Fruit fly (Drosophila melanogaster): ENCODE data around the gene FipoQ.

The FipoQ gene

DNA sequence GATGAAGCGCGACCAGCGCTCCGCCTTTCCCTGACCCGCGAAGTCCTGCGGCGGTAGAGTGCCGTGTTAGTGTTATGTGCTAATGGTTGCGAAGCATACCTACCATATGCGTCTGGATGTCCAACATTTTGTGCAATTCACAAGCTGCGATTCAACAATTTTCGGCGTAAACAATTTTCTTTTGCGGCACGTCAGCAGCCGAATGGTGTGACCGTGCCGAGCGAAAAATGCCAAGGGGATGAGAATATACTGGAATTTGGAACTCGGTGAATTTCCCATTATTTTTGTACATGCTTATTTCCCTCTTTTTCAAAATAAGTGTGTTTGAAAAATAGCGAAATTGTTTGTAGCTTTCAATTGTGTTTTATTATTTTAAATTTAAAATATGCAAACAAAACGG is 3.7 kb upstream of the FipoQ start, which contains the start of gene Spase12:
TSS of gene Spase12 (minus strand) at position 239 of the 400 bp plus-strand sequence.
- TF ChIP-seq ss (GFP tag; optimal IDR thresholded peaks at IDR 0.05) (no peak), CG9139 (GFP tag; optimal IDR thresholded peaks at IDR 0.05) (no peak), lz (GFP tag; optimal IDR thresholded peaks at IDR 0.05) (no peak), Hr38 (GFP tag; optimal IDR thresholded peaks at IDR 0.05) (no peak), Eip78C (GFP tag) (no peak), salr (GFP tag; optimal IDR thresholded peaks at IDR 0.05) (no peak), net (GFP tag; optimal IDR thresholded peaks at IDR 0.05) (no peak), pdm3 (GFP tag; optimal IDR thresholded peaks at IDR 0.05) (no peak), CG16779 (tag; optimal IDR thresholded peaks at IDR 0.05) (no peak), dac (GFP tag; optimal IDR thresholded peaks at IDR 0.05) (no peak), CG31627 (GFP tag; optimal IDR thresholded peaks at IDR 0.05) (no peak), topi (GFP tag; optimal IDR thresholded peaks at IDR 0.05) (no peak), CG7368 (GFP tag; optimal IDR thresholded peaks at IDR 0.05) (no peak), vri (GFP tag; optimal IDR thresholded peaks at IDR 0.05) (no peak), achi (GFP tag; optimal IDR thresholded peaks at IDR 0.05) (no peak), Hr39 (GFP tag; optimal IDR thresholded peaks at IDR 0.05) (no peak), Eip75B (GFP tag; optimal IDR thresholded peaks at IDR 0.05) (no peak), CG4318 (GFP tag; optimal IDR thresholded peaks at IDR 0.05) (no peak)

DNA sequence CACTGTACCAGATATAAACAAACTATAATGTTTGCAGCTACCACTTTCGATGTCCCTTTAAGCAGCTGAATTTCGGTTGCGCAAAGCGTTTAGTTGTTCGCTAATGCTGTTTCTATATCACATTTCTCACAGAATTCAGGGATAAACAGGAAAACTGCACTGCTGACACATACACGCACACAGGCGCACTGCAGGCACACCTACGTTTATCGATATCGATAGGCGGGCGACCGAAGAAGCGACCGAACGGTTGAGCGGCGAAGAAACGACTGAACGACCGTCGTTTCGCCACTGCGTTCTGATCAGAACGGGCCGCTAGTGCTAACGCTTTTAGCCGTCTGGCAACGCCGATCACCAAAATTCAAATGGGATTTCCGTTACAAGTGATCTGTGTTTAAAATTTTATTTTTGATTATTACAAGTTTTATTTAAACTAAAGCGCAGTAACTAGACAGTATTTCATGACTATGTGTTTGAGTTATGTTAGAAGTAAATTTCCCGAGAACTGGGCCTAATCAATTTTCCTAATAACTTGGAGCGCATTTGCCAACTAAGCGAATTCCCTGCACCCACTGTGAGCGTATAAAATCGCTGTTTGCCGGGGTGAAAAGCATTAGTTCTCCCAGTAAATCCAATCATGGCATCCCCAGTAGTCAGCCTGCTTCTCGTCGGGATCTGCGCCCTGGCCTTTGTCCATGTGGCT is 1.2 kb upstream of the FipoQ start, which contains the start of the genes CG2310 and Diedel:
TSS of gene CG2310 (minus strand) at position 277 of the 703 bp plus-strand sequence.
TSS of gene Diedel (plus strand) at position 611 of the 703 bp plus-strand sequence.
- no peak for TF ChIP-seq Sox15 (GFP tag; optimal IDR thresholded peaks at IDR 0.05)
- no peak for TF ChIP-seq Eip93F (GFP tag; optimal IDR thresholded peaks at IDR 0.05)
- TF ChIP-seq CG15336 (GFP tag; IDR thresholded peaks at IDR 0.05): 0 out of 2 replicates have a peak, but pooled peaks have one; percentile 16
- no peak for TF ChIP-seq CG16779 (tag; optimal IDR thresholded peaks at IDR 0.05)
- TF ChIP-seq pdm3 (GFP tag; optimal IDR thresholded peaks at IDR 0.05): no peak
- peak; percentile 18 for TF ChIP-seq CG1621 (tag; optimal IDR thresholded peaks at IDR 0.05)
- no peak for TF ChIP-seq achi (GFP tag; optimal IDR thresholded peaks at IDR 0.05)
- TF ChIP-seq eg (GFP tag; IDR thresholded peaks at IDR 0.05): 0 out of 3 replicates have a peak, but pooled peaks have one; percentile 6
- peak; percentile 28 for TF ChIP-seq esn (GFP tag; optimal IDR thresholded peaks at IDR 0.05)
- TF ChIP-seq Hr39 (GFP tag; optimal IDR thresholded peaks at IDR 0.05): no peak
- TF ChIP-seq CG10669 (GFP tag; optimal IDR thresholded peaks at IDR 0.05): no peak
- TF ChIP-seq CG6163 (GFP tag; IDR thresholded peaks at IDR 0.05): 0 out of 3 replicates have a peak, but pooled peaks have one; percentile 19
- peak; percentile 72 for TF ChIP-seq svp (GFP tag)

DNA sequence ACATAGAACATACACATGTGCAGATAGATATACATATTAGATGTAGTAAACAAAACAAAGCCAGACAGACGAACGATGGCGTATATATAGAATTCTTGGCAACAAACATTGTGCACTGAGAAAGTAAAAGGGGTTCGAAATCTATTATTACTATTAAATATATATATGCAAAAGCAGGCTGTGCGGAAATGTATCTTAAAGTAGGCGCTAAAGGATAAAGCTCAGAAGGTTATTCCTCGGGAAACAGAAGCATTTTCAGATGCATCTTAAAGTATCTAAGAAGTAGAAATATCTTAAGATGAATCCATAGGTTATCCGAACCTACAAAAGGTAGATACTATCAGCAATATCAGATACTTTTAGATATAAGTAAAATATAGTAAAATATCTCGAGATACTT is 1.2 kb downstream of the FipoQ start:
- TF ChIP-seq Eip75B (GFP tag; optimal IDR thresholded peaks at IDR 0.05) (no peak), cyc (GFP tag; optimal IDR thresholded peaks at IDR 0.05) (no peak), Hr4 (GFP tag; optimal IDR thresholded peaks at IDR 0.05) (peak; percentile 3), net (GFP tag; optimal IDR thresholded peaks at IDR 0.05) (no peak), Hr39 (GFP tag; optimal IDR thresholded peaks at IDR 0.05) (no peak)

dm6 chr3R:29496315-29496714 is 1.7 kb downstream of the FipoQ start:
- TF ChIP-seq CG6163 (GFP tag; IDR thresholded peaks at IDR 0.05): 0 out of 3 replicates have a peak, but pooled peaks have one; percentile 13
- no peak for TF ChIP-seq lz (GFP tag; optimal IDR thresholded peaks at IDR 0.05)

DNA sequence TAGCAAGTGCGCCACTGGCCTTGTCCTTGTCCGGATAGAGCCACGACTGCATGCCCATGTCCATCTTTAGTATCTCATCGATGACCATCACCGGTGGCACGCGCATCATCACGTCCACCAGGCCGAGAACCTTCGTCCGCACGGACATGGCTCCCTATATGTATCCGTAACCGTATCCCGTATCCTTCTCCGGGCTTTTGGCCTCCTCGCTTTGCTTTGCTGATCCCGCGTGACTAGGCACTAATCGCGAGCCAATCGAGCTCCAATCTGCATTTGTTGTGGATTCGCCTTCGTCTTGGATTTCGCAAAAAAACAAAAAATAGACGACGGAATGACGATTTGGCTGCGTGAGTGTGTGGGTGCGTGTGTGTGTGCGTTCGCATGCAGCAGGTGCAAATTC is 8.4 kb downstream of the FipoQ start:
- TF ChIP-seq Sox15 (GFP tag; optimal IDR thresholded peaks at IDR 0.05): no peak
- no peak for TF ChIP-seq CG10631 (GFP tag; optimal IDR thresholded peaks at IDR 0.05)
- no peak for TF ChIP-seq Eip93F (GFP tag; optimal IDR thresholded peaks at IDR 0.05)
- TF ChIP-seq spab (GFP tag; optimal IDR thresholded peaks at IDR 0.05): no peak
- TF ChIP-seq dsx (GFP tag; optimal IDR thresholded peaks at IDR 0.05; ENCODE audit: poor library complexity, severe bottlenecking): no peak
- no peak for TF ChIP-seq Lpt (GFP tag; optimal IDR thresholded peaks at IDR 0.05)
- TF ChIP-seq CG8119 (GFP tag; IDR thresholded peaks at IDR 0.05): no peak
- TF ChIP-seq CG6792 (GFP tag; optimal IDR thresholded peaks at IDR 0.05): no peak
- TF ChIP-seq fd85E (GFP tag; optimal IDR thresholded peaks at IDR 0.05): no peak
- TF ChIP-seq CG3919 (GFP tag; optimal IDR thresholded peaks at IDR 0.05): no peak

All from whole organism, prepupa.